Worm (Caenorhabditis elegans) whole organism, young adult: ENCODE data around the gene npp-5.

Experiments
- F10E7.11 ChIP-seq: sonication (generic microtip); optimal IDR thresholded peaks from 2 replicates; lab custom pipeline; 2017; ENCODE audit warnings: mild to moderate bottlenecking, missing genetic modification characterization, moderate library complexity, missing compliant biosample characterization
- F23B12.7 ChIP-seq: sonication (generic microtip); optimal IDR thresholded peaks from 2 replicates; lab custom pipeline; 2017; ENCODE audit warnings: missing genetic modification characterization, mild to moderate bottlenecking, missing compliant biosample characterization, antibody characterized with exemption, moderate library complexity; ENCODE audit not compliant: insufficient read depth
- F37B4.10 ChIP-seq: fragments of 200-800 bp; sonication (Bioruptor generic); IDR thresholded peaks from 2 replicates; pipeline ENCODE4 v1.3.6; 2022; ENCODE audit warnings: missing genetic modification characterization, missing compliant biosample characterization
- F52B5.7 ChIP-seq: sonication (generic microtip); optimal IDR thresholded peaks from 2 replicates; lab custom pipeline; 2016; ENCODE audit warnings: mild to moderate bottlenecking, missing genetic modification characterization, missing compliant biosample characterization
- Y56A3A.18 ChIP-seq: fragments of 200-800 bp; sonication (Bioruptor generic); IDR thresholded peaks from 2 replicates; pipeline ENCODE4 v1.3.6; 2022; ENCODE audit warnings: missing genetic modification reagents, missing genetic modification characterization, missing compliant biosample characterization
- akir-1 ChIP-seq: fragments of 200-800 bp; sonication (Bioruptor generic); optimal IDR thresholded peaks from 2 replicates; lab custom pipeline; 2018; ENCODE audit warnings: mild to moderate bottlenecking, missing genetic modification characterization, moderate library complexity, missing compliant biosample characterization
- ama-1 ChIP-seq, 3 experiments: fragments of 150-350 bp in 1 of 3; sonication (generic microtip) in 2 of 3; optimal IDR thresholded peaks; 2 replicates each; lab custom pipeline; 2014 to 2018; ENCODE audit warnings: missing biosample characterization in 2 of 3, missing genetic modification characterization in 2 of 3, missing genetic modification reagents in 2 of 3
- aptf-3 ChIP-seq: fragments of 200-800 bp; sonication (Bioruptor generic); IDR thresholded peaks from 2 replicates; pipeline ENCODE4 v1.3.6; 2022; ENCODE audit warnings: missing genetic modification characterization, missing compliant biosample characterization
- atf-7 ChIP-seq: sonication (generic microtip); optimal IDR thresholded peaks from 2 replicates; lab custom pipeline; 2017; ENCODE audit warnings: mild to moderate bottlenecking, missing genetic modification characterization, missing compliant biosample characterization
- bed-2 ChIP-seq: fragments of 200-800 bp; sonication (Bioruptor generic); IDR thresholded peaks from 2 replicates; pipeline ENCODE4 v1.3.6; 2022; ENCODE audit warnings: missing genetic modification reagents, missing genetic modification characterization, missing compliant biosample characterization
- cebp-2 ChIP-seq: fragments of 200-800 bp; sonication (Bioruptor generic); IDR thresholded peaks from 2 replicates; pipeline ENCODE4 v1.3.6; 2022; ENCODE audit warnings: missing genetic modification characterization, missing compliant biosample characterization
- ceh-79 ChIP-seq: sonication (generic microtip); optimal IDR thresholded peaks from 2 replicates; lab custom pipeline; 2017; ENCODE audit warnings: mild to moderate bottlenecking, missing genetic modification characterization, missing compliant biosample characterization
- ceh-91 ChIP-seq: fragments of 200-800 bp; sonication (Bioruptor generic); IDR thresholded peaks from 2 replicates; pipeline ENCODE4 v1.3.6; 2022; ENCODE audit warnings: missing genetic modification reagents, missing genetic modification characterization, missing compliant biosample characterization
- die-1 ChIP-seq: sonication (generic microtip); optimal IDR thresholded peaks from 2 replicates; lab custom pipeline; 2016; ENCODE audit warnings: missing genotype, mild to moderate bottlenecking, missing genetic modification characterization, missing compliant biosample characterization
- dpff-1 ChIP-seq: sonication (generic microtip); optimal IDR thresholded peaks from 2 replicates; lab custom pipeline; 2017; ENCODE audit warnings: mild to moderate bottlenecking, missing genetic modification characterization, missing compliant biosample characterization
- egrh-3 ChIP-seq: fragments of 200-800 bp; sonication (Bioruptor generic); IDR thresholded peaks from 2 replicates; pipeline ENCODE4 v1.3.6; 2022; ENCODE audit warnings: missing genetic modification reagents, missing genetic modification characterization, missing compliant biosample characterization
- gei-17 ChIP-seq: fragments of 200-800 bp; sonication (Bioruptor generic); optimal IDR thresholded peaks from 2 replicates; lab custom pipeline; 2018; ENCODE audit warnings: mild to moderate bottlenecking, missing genetic modification characterization, missing compliant biosample characterization
- hmg-20 ChIP-seq: fragments of 200-800 bp; sonication (Bioruptor generic); IDR thresholded peaks from 2 replicates; pipeline ENCODE4 v1.3.6; 2022; ENCODE audit warnings: missing genetic modification reagents, missing genetic modification characterization, missing compliant biosample characterization
- lin-40 ChIP-seq: sonication (generic microtip); optimal IDR thresholded peaks from 2 replicates; lab custom pipeline; 2016; ENCODE audit warnings: missing genetic modification characterization, mild to moderate bottlenecking, missing compliant biosample characterization, missing genotype, missing genetic modification reagents
- lin-54 ChIP-seq: fragments of 200-800 bp; sonication (Bioruptor generic); optimal IDR thresholded peaks from 2 replicates; lab custom pipeline; 2018; ENCODE audit warnings: mild to moderate bottlenecking, missing genetic modification characterization, missing compliant biosample characterization
- mxl-1 ChIP-seq: sonication (generic microtip); optimal IDR thresholded peaks from 2 replicates; lab custom pipeline; 2016; ENCODE audit warnings: missing genetic modification characterization, missing compliant biosample characterization
- nfya-2 ChIP-seq: fragments of 200-800 bp; sonication (Bioruptor generic); IDR thresholded peaks from 2 replicates; pipeline ENCODE4 v1.3.6; 2022; ENCODE audit warnings: missing genetic modification reagents, missing genetic modification characterization, missing compliant biosample characterization
- nhr-120 ChIP-seq: fragments of 200-800 bp; sonication (Bioruptor generic); IDR thresholded peaks from 2 replicates; pipeline ENCODE4 v1.3.6; 2022; ENCODE audit warnings: missing genetic modification characterization, missing compliant biosample characterization
- nhr-179 ChIP-seq: sonication (generic microtip); optimal IDR thresholded peaks from 2 replicates; lab custom pipeline; 2016; ENCODE audit warnings: mild to moderate bottlenecking, missing genetic modification characterization, missing compliant biosample characterization
- nhr-80 ChIP-seq: sonication (generic microtip); optimal IDR thresholded peaks from 2 replicates; lab custom pipeline; 2016; ENCODE audit warnings: missing genetic modification characterization, missing compliant biosample characterization
- nhr-90 ChIP-seq: sonication (generic microtip); optimal IDR thresholded peaks from 2 replicates; lab custom pipeline; 2016; ENCODE audit warnings: missing genotype, mild to moderate bottlenecking, missing genetic modification characterization, missing compliant biosample characterization
- sea-2 ChIP-seq: fragments of 200-800 bp; sonication (Bioruptor generic); IDR thresholded peaks from 2 replicates; pipeline ENCODE4 v1.3.6; 2022; ENCODE audit warnings: missing genetic modification characterization, missing compliant biosample characterization
- somi-1 ChIP-seq: fragments of 200-800 bp; sonication (Bioruptor generic); optimal IDR thresholded peaks from 2 replicates; lab custom pipeline; 2018; ENCODE audit warnings: mild to moderate bottlenecking, missing genetic modification characterization, missing compliant biosample characterization
- zfh-2 ChIP-seq: fragments of 200-800 bp; sonication (Bioruptor generic); conservative IDR thresholded peaks from 2 replicates; pipeline ENCODE4 v1.3.6; 2022; ENCODE audit warnings: missing genetic modification reagents, missing genetic modification characterization, missing compliant biosample characterization
- ztf-18 ChIP-seq: sonication (generic microtip); optimal IDR thresholded peaks from 2 replicates; lab custom pipeline; 2016; ENCODE audit warnings: missing genotype, mild to moderate bottlenecking, missing genetic modification characterization, missing compliant biosample characterization
- ztf-22 ChIP-seq: fragments of 200-800 bp; sonication (Bioruptor generic); optimal IDR thresholded peaks from 2 replicates; lab custom pipeline; 2018; ENCODE audit warnings: mild to moderate bottlenecking, missing genetic modification characterization, moderate library complexity, missing compliant biosample characterization
- ztf-26 ChIP-seq: sonication (generic microtip); optimal IDR thresholded peaks from 2 replicates; lab custom pipeline; 2017; ENCODE audit warnings: missing genetic modification characterization, missing compliant biosample characterization

Gene npp-5

DNA sequence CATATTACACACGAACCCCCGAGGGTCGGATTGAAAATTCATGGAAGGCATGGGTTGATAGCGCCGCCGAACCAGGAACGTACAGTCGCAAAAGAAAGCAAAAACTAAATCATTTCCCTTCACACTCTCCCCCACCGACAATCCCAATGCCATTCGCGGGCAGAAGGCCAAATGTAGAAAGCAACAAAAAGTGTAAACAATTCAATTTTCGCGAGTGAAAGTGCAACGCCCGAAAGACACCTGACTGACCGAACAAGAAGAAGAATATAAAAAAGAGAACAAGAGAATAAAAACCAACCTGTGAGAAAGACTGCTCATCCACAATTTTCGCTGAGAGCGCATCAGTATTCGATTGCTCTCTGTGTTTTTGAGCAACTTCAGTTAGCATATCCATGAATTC lies 18.1 kb upstream of the npp-5 start (continued):
- no peak for TF ChIP-seq F23B12.7 (tag; lab: Kevin White, UChicago)
- no peak for TF ChIP-seq nfya-2
- no peak for TF ChIP-seq gei-17 (GFP tag; lab: Kevin White, UChicago)
- no peak for TF ChIP-seq egrh-3 (GFP tag; lab: Robert Waterston, UW)
- TF ChIP-seq, all 124 proteins: peak for 4

DNA sequence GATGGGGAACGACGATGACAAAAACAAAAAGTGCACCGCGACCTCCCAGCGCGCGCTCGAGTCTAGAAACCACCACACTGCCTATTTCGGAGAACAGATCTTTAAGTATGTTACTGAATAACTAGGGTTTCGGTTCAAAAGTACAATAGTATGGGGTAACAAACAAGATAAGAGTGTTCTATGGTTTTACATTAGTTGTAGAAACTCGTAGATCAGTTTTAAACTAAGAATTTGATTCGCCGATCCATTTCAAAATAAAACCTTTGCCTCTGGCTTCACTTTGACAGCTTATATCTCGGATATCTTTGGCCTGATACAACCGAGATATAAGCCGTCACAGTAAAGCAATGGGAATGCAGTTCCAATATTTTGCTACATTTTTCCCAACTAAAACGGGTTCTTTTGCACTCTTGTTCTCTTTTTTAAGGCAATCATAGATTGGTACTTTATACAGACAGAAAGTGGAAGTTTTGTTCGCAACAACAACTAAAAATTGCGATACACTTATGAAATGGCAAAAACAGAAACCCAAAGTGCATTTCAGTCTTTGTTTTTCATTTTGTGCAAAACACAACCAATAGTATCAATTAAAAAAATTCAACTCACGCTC lies 16.8 kb upstream of the npp-5 start:
- TF ChIP-seq bed-2 (GFP tag; lab: Robert Waterston, UW) (no peak), nfya-2 (no peak), F10E7.11 (tag; lab: Kevin White, UChicago) (no peak), die-1 (tag; lab: Kevin White, UChicago) (no peak), nhr-90 (tag; lab: Kevin White, UChicago) (no peak), mxl-1 (tag; lab: Kevin White, UChicago) (no peak), ceh-91 (GFP tag; lab: Robert Waterston, UW) (no peak), lin-54 (GFP tag; lab: Kevin White, UChicago) (no peak), ceh-79 (no peak), hmg-20 (no peak), dpff-1 (no peak), atf-7 (tag; lab: Kevin White, UChicago) (no peak), nhr-179 (tag; lab: Kevin White, UChicago) (no peak), somi-1 (GFP tag; lab: Kevin White, UChicago) (no peak)

DNA sequence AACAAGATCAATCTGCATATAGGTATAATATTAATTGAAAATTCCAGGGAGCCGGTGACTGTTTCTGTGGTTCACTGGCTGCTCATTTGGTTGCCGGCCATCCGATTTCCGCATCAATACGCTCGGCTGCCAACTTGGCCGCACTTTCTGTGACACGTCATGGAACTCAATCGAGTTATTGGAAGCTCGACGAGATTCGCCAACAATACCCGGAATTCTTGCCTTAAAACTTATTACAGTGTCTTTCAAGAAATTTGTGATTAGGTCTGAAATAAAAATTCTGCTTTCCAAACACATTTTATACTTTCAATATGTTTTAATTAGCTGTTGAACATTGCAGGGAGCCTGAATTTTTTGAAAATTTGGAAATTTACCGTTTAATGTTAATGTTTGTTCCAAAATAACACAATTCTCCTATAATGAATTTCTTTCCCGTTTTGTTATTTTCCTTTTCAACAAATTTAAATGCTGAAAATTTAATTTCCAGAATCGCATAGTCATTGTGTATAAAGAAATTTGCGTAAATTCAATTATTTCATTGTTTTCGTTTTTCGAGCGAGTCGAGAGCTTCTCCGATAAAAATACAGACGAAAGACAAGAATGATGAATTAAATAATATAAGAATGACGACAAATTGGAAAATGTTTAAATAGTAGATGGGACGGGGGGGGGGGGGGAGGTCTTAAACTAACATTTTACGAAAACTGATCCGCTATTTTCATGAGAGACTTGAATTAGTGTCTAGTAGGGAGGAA lies 14.7 kb upstream of the npp-5 start:
- TF ChIP-seq ama-1 (optimal IDR thresholded peaks at IDR 0.05; lab: Kevin White, UChicago) (peak; percentile 28), ama-1 (GFP tag; optimal IDR thresholded peaks at IDR 0.05; lab: Kevin White, UChicago) (no peak), akir-1 (no peak), cebp-2 (0 out of 2 replicates have a peak, but pooled peaks have one; percentile 18)

DNA sequence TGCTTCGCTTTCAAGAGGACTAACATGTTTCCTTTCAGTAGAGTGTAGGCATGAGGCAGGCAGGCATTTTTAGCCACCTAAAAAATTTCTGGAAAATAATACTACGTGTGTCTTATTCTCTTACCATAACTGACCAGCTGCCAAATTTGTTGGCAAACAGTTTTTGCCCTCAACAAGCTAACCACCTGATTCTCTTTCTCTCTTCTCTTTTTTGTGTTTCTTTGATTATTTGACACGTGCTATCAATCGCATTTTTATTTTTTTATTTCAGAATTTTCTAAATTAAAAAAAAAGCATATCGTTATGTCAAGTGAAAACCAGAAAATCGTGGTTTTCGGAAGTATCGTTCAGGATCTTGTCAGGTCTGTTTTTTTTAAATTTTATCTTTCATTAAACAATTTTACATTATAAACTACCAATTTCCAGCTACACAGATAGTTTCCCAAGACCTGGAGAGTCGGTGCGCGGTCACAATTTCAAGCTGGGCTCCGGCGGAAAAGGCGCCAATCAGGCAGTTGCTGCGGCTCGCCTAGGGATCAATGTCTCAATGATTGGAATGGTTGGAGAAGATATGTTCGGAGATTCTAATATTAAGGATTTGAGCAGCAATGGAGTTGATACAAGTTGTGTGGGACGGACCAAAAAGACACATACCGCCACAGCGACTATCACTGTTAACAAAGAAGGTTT lies 12.6 kb upstream of the npp-5 start, which contains the start of gene F07A11.5:
Gene F07A11.5 (plus strand): TSS at position 267 of the 690 bp plus-strand sequence.
- TF ChIP-seq lin-40 (tag; lab: Kevin White, UChicago) (no peak), zfh-2 (GFP tag; lab: Robert Waterston, UW) (0 out of 2 replicates have a peak, but pooled peaks have one; percentile 12), F52B5.7 (tag; lab: Kevin White, UChicago) (no peak), sea-2 (GFP tag; lab: Robert Waterston, UW) (no peak), nhr-80 (tag; lab: Kevin White, UChicago) (peak; percentile 16), F37B4.10 (GFP tag; lab: Robert Waterston, UW) (no peak), ztf-18 (no peak), nhr-120 (no peak), Y56A3A.18 (GFP tag; lab: Robert Waterston, UW) (no peak), cebp-2 (no peak), ztf-22 (GFP tag; lab: Kevin White, UChicago) (no peak)
- TF ChIP-seq, all 124 proteins: peak for 2

DNA sequence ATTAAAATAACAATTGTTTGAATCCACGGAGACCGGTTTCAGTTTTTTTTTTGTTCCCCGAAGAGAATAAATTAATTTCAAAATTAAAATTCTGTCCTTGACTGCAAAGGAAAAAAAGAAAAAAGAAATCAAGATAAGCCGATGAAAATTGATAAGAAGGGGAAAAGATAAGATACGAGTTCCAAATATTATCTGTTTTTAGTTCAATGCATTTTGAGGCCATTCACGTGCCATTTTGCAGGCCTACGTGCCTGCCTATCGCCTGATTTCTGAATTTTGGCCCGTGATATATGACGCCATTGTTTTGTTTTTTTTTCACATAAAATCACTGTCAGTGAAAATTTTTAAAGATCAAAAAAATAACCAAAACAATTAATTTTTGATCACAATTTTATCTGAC lies 11.9 kb upstream of the npp-5 start:
- TF ChIP-seq aptf-3 (no peak), ztf-26 (tag; lab: Kevin White, UChicago) (peak; percentile 13), atf-7 (tag; lab: Kevin White, UChicago) (no peak), nhr-80 (tag; lab: Kevin White, UChicago) (peak; percentile 48)
